Worm (Caenorhabditis elegans): ENCODE results near the gene gcy-1.

- TF ChIP-seq W03F9.2 (tag; optimal IDR thresholded peaks at IDR 0.05) (no peak), dao-5 (tag; optimal IDR thresholded peaks at IDR 0.05) (no peak), him-1 (tag; optimal IDR thresholded peaks at IDR 0.05) (no peak)
Measured at ce11 chrII:9557437-9558150, 40.9 kb upstream of the gcy-1 start, which contains the start of gene zfp-2.
